Worm (Caenorhabditis elegans): ENCODE measurements around the gene ZK617.26.

ZK617.26 gene

DNA sequence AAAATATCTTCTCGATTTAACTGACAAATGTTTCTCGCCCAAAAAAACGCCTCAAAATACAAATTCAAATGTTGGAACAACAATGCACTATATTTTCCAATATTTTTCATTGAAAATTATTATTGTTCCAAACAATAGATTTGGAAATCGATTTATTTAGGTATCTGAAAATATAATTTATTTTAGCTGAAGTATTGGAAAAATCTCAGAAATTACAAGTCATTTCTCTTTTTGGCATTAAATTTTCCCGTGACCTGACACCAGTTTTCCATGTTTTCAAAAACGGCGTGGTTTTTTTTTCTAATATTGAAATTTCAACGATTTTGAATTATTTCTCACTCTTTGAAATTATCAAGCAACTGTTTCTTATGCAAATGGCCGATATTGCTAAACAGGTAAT, 2.4 kb upstream of the ZK617.26 start, which contains the start of gene spe-17:
TSS of gene spe-17 (plus strand) at position 301 of the 400 bp plus-strand sequence.
- TF ChIP-seq tbx-37 (GFP tag; conservative IDR thresholded peaks at IDR 0.05): no peak

ce11 chrIV:12012439-12013003, 1.8 kb upstream of the ZK617.26 start:
- no peak for TF ChIP-seq ama-1 (optimal IDR thresholded peaks at IDR 0.05)
- TF ChIP-seq aly-1 (tag; optimal IDR thresholded peaks at IDR 0.05): no peak
- no peak for TF ChIP-seq hnd-1 (tag; optimal IDR thresholded peaks at IDR 0.05)
- no peak for TF ChIP-seq pes-1 (GFP tag; IDR thresholded peaks at IDR 0.05)
- TF ChIP-seq hmbx-1 (tag; optimal IDR thresholded peaks at IDR 0.05): no peak

DNA sequence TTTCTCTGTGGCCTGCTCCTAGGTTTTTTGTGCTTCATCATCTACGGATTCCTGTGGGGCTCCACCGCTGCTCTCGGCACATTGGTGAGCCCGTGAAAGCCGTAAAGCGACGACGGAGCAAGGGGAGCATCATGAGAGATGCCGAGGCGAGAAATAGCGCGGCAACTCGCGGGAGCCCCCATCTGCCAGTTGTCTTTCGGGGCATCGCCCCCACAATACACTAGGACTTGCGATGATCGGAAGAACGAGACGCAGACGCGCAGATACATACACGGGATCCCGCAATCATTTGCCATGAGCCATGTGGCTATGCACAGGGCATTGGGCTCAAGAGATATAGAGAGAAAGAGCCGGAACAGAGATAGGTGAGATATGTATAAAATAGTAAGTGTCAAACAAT, 382 bp downstream of the ZK617.26 start:
- no peak for TF ChIP-seq B0310.2 (tag; optimal IDR thresholded peaks at IDR 0.05)
- TF ChIP-seq scrt-1 (GFP tag; IDR thresholded peaks at IDR 0.05): 0 out of 2 replicates have a peak, but pooled peaks have one; percentile 6
- no peak for TF ChIP-seq hnd-1 (tag; optimal IDR thresholded peaks at IDR 0.05)

DNA sequence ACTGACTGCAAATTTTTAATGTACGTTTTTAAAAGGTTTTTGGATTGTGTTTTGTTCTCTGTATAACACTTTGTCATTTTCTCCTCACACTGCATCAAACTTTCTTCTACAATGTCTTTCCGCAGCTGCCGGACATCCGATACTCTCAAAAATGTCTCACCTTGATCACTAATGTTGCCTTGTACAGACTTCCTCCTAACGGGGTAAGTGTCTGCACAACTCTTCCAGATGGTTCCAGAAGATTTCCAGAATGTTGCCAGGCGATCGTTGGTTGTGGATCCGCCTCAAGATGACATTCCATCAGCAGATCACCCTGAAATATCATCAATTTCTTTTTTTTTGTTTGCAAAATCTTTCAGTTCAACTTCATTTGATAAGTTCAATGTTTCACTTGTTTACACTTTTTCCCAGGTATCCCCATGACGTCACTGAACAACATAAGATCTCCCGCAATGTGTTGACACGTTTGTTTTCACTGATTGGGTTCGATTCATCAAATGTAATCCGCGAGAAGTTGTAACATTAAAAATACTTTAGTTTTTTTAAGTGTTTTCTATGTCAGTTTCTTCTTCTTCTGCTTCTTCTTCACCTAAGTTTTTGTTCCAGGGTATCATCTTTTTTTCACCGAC, 1.6 kb downstream of the ZK617.26 start:
- TF ChIP-seq scrt-1 (GFP tag; IDR thresholded peaks at IDR 0.05) (no peak), ets-7 (tag; optimal IDR thresholded peaks at IDR 0.05) (no peak), pes-1 (GFP tag; IDR thresholded peaks at IDR 0.05) (no peak), aly-1 (tag; optimal IDR thresholded peaks at IDR 0.05) (no peak), ceh-13 (GFP tag; optimal IDR thresholded peaks at IDR 0.05) (no peak), hmg-4 (GFP tag; optimal IDR thresholded peaks at IDR 0.05) (no peak), tra-4 (tag; optimal IDR thresholded peaks at IDR 0.05) (no peak), hnd-1 (tag; optimal IDR thresholded peaks at IDR 0.05) (no peak)

DNA sequence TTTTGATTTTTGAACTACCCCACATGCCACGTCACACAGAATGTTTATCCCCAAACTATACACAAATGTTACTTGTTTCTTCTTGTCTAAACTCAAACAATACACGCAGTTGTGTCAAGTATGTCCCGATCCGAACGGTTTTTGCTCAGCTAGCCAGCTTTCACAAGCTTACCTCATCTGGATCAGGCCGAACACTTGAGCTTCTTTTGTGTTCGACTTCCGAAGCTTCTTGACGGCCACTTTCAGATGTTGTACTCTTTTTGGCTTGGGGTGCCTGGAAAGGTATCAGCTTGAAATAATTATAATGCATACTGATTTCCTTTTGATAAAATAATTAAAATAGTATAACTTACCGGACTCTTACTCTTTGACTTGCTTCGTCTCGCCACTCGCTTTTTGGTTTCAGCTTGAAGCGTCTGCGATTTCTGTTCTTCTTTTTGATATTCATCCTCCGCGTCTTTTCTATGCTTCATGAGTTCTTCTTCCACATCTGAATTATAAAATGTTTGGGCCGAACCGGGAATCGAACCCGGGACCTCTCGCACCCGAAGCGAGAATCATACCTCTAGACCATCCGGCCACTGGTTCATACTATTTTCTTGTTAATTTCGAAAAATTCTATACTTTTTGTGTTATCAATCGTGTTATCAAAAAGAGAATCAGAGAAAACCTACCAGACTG, 5.5 kb downstream of the ZK617.26 start:
- TF ChIP-seq pes-1 (GFP tag; IDR thresholded peaks at IDR 0.05) (no peak), F13C5.2 (tag; optimal IDR thresholded peaks at IDR 0.05) (no peak), B0310.2 (tag; optimal IDR thresholded peaks at IDR 0.05) (no peak), ets-7 (tag; optimal IDR thresholded peaks at IDR 0.05) (no peak), hmg-4 (GFP tag; optimal IDR thresholded peaks at IDR 0.05) (no peak), hmbx-1 (tag; optimal IDR thresholded peaks at IDR 0.05) (no peak), aly-1 (tag; optimal IDR thresholded peaks at IDR 0.05) (no peak), ceh-13 (GFP tag; optimal IDR thresholded peaks at IDR 0.05) (no peak), scrt-1 (GFP tag; IDR thresholded peaks at IDR 0.05) (no peak), tbx-37 (GFP tag; conservative IDR thresholded peaks at IDR 0.05) (no peak), flt-1 (GFP tag; IDR thresholded peaks at IDR 0.05) (no peak), ceh-36 (tag; optimal IDR thresholded peaks at IDR 0.05) (no peak), ama-1 (optimal IDR thresholded peaks at IDR 0.05) (no peak), hnd-1 (tag; optimal IDR thresholded peaks at IDR 0.05) (no peak), sea-1 (GFP tag; conservative IDR thresholded peaks at IDR 0.05) (no peak), tra-4 (tag; optimal IDR thresholded peaks at IDR 0.05) (no peak), tbx-11 (GFP tag; IDR thresholded peaks at IDR 0.05) (no peak)

DNA sequence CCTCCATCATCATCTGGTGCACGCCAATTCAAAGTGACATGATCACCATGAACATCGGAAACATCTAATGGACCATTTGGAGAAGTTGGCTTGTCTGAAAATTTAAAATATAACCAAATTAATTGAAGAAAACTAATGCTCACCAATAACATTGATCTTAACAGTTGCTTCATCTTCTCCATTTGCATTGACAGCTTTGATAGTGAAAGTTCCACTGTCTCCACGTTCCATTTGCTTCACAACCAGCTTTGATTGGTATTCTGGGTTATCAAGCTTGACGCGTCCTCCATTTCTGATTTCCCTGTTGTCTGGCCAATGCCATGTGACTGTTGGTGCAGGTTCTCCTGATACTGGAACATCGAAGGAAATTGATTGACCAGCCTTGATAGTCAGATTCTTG, 24.4 kb downstream of the ZK617.26 start:
- TF ChIP-seq aly-1 (tag; optimal IDR thresholded peaks at IDR 0.05) (no peak), ama-1 (optimal IDR thresholded peaks at IDR 0.05) (no peak), ets-7 (tag; optimal IDR thresholded peaks at IDR 0.05) (no peak), tbx-11 (GFP tag; IDR thresholded peaks at IDR 0.05) (no peak), pes-1 (GFP tag; IDR thresholded peaks at IDR 0.05) (no peak), hmbx-1 (tag; optimal IDR thresholded peaks at IDR 0.05) (no peak), flt-1 (GFP tag; IDR thresholded peaks at IDR 0.05) (no peak), hnd-1 (tag; optimal IDR thresholded peaks at IDR 0.05) (no peak), tra-4 (tag; optimal IDR thresholded peaks at IDR 0.05) (no peak)

- TF ChIP-seq tra-4 (tag; optimal IDR thresholded peaks at IDR 0.05) (no peak), sea-1 (GFP tag; conservative IDR thresholded peaks at IDR 0.05) (no peak), flt-1 (GFP tag; IDR thresholded peaks at IDR 0.05) (no peak), tbx-37 (GFP tag; conservative IDR thresholded peaks at IDR 0.05) (no peak), ceh-13 (GFP tag; optimal IDR thresholded peaks at IDR 0.05) (no peak), B0310.2 (tag; optimal IDR thresholded peaks at IDR 0.05) (no peak), F13C5.2 (tag; optimal IDR thresholded peaks at IDR 0.05) (no peak), scrt-1 (GFP tag; IDR thresholded peaks at IDR 0.05) (no peak), ceh-36 (tag; optimal IDR thresholded peaks at IDR 0.05) (no peak), hmg-4 (GFP tag; optimal IDR thresholded peaks at IDR 0.05) (no peak), hmbx-1 (tag; optimal IDR thresholded peaks at IDR 0.05) (no peak), hnd-1 (tag; optimal IDR thresholded peaks at IDR 0.05) (no peak), ama-1 (optimal IDR thresholded peaks at IDR 0.05) (no peak), aly-1 (tag; optimal IDR thresholded peaks at IDR 0.05) (no peak), ets-7 (tag; optimal IDR thresholded peaks at IDR 0.05) (no peak), pes-1 (GFP tag; IDR thresholded peaks at IDR 0.05) (no peak), tbx-11 (GFP tag; IDR thresholded peaks at IDR 0.05) (no peak)
Measured at ce11 chrIV:11970171-11970570, 40.6 kb downstream of the ZK617.26 start, which contains the start of gene ZK829.9. Gene ZK829.9, plus strand, starts transcription at chrIV:11970534.

ce11 chrIV:11965327-11965726, 45.4 kb downstream of the ZK617.26 start, which contains the start of gene srj-1:
Gene srj-1, minus strand, starts transcription at chrIV:11965427.
- no peak for TF ChIP-seq ets-7 (tag; optimal IDR thresholded peaks at IDR 0.05)
- TF ChIP-seq flt-1 (GFP tag; IDR thresholded peaks at IDR 0.05): no peak
- no peak for TF ChIP-seq sea-1 (GFP tag; conservative IDR thresholded peaks at IDR 0.05)
- TF ChIP-seq pes-1 (GFP tag; IDR thresholded peaks at IDR 0.05): no peak
- TF ChIP-seq hmg-4 (GFP tag; optimal IDR thresholded peaks at IDR 0.05): no peak
- TF ChIP-seq scrt-1 (GFP tag; IDR thresholded peaks at IDR 0.05): no peak
- TF ChIP-seq ceh-36 (tag; optimal IDR thresholded peaks at IDR 0.05): no peak
- no peak for TF ChIP-seq aly-1 (tag; optimal IDR thresholded peaks at IDR 0.05)
- TF ChIP-seq tra-4 (tag; optimal IDR thresholded peaks at IDR 0.05): no peak
- no peak for TF ChIP-seq ceh-13 (GFP tag; optimal IDR thresholded peaks at IDR 0.05)
- no peak for TF ChIP-seq hnd-1 (tag; optimal IDR thresholded peaks at IDR 0.05)
- TF ChIP-seq tbx-37 (GFP tag; conservative IDR thresholded peaks at IDR 0.05): no peak
- no peak for TF ChIP-seq tbx-11 (GFP tag; IDR thresholded peaks at IDR 0.05)
- no peak for TF ChIP-seq F13C5.2 (tag; optimal IDR thresholded peaks at IDR 0.05)
- TF ChIP-seq B0310.2 (tag; optimal IDR thresholded peaks at IDR 0.05): no peak
